Worm (Caenorhabditis elegans) whole organism, mixed stage, embryonic: ENCODE results near the gene C39H7.4.

Experiments
- bed-3 ChIP-seq: fragments of 200-800 bp; sonication (Bioruptor generic); optimal IDR thresholded peaks from 3 replicates; lab custom pipeline; 2018; ENCODE audit warnings: mild to moderate bottlenecking, missing genetic modification characterization, moderate library complexity, missing compliant biosample characterization
- blmp-1 ChIP-seq: fragments of 150-350 bp; optimal IDR thresholded peaks from 2 replicates; lab custom pipeline; 2014; ENCODE audit warnings: missing biosample characterization, missing genetic modification characterization
- ceh-39 ChIP-seq: fragments of 150-350 bp; optimal IDR thresholded peaks from 2 replicates; lab custom pipeline; 2014; ENCODE audit warnings: missing biosample characterization, missing genetic modification characterization
- ceh-43 ChIP-seq: fragments of 200-800 bp; sonication (Bioruptor generic); optimal IDR thresholded peaks from 2 replicates; lab custom pipeline; 2018; ENCODE audit warnings: mild to moderate bottlenecking, missing genetic modification characterization, moderate library complexity, missing compliant biosample characterization
- ceh-83 ChIP-seq: fragments of 200-800 bp; sonication (Bioruptor generic); optimal IDR thresholded peaks from 2 replicates; lab custom pipeline; 2018; ENCODE audit warnings: mild to moderate bottlenecking, missing genetic modification characterization, missing compliant biosample characterization
- ces-1 ChIP-seq: fragments of 150-350 bp; optimal IDR thresholded peaks from 2 replicates; lab custom pipeline; 2014; ENCODE audit warnings: missing biosample characterization, missing genetic modification reagents, missing genetic modification characterization
- cnd-1 ChIP-seq: fragments of 200-800 bp; sonication (Bioruptor generic); optimal IDR thresholded peaks from 2 replicates; lab custom pipeline; 2018; ENCODE audit warnings: mild to moderate bottlenecking, missing genetic modification characterization, missing compliant biosample characterization
- drap-1 ChIP-seq: fragments of 200-800 bp; sonication (Bioruptor generic); optimal IDR thresholded peaks from 3 replicates; lab custom pipeline; 2018; ENCODE audit warnings: mild to moderate bottlenecking, missing genetic modification characterization, missing compliant biosample characterization
- elt-1 ChIP-seq: sonication (generic microtip); optimal IDR thresholded peaks from 2 replicates; lab custom pipeline; 2017; ENCODE audit warnings: missing genetic modification characterization, mild to moderate bottlenecking, missing compliant biosample characterization, antibody characterized with exemption, moderate library complexity, borderline replicate concordance; ENCODE audit not compliant: insufficient read depth
- elt-3 ChIP-seq: fragments of 150-350 bp; optimal IDR thresholded peaks from 2 replicates; lab custom pipeline; 2014; ENCODE audit warnings: missing biosample characterization, missing genetic modification characterization
- ham-2 ChIP-seq: fragments of 200-800 bp; sonication (Bioruptor generic); optimal IDR thresholded peaks from 2 replicates; lab custom pipeline; 2018; ENCODE audit warnings: mild to moderate bottlenecking, missing genetic modification characterization, missing compliant biosample characterization
- hlh-1 ChIP-seq: fragments of 150-350 bp; optimal IDR thresholded peaks from 2 replicates; lab custom pipeline; 2014; ENCODE audit warnings: missing biosample characterization, missing genetic modification reagents, missing genetic modification characterization
- lin-13 ChIP-seq: fragments of 150-350 bp; optimal IDR thresholded peaks from 2 replicates; lab custom pipeline; 2014; ENCODE audit warnings: missing biosample characterization, missing genetic modification characterization
- lin-32 ChIP-seq: fragments of 200-800 bp; sonication (Bioruptor generic); optimal IDR thresholded peaks from 2 replicates; lab custom pipeline; 2018; ENCODE audit warnings: mild to moderate bottlenecking, missing genetic modification characterization, missing compliant biosample characterization
- lsy-2 ChIP-seq: fragments of 150-350 bp; optimal IDR thresholded peaks from 2 replicates; lab custom pipeline; 2014; ENCODE audit warnings: missing biosample characterization, missing genetic modification characterization
- mab-5 ChIP-seq: fragments of 150-350 bp; optimal IDR thresholded peaks from 2 replicates; lab custom pipeline; 2014; ENCODE audit warnings: missing biosample characterization, missing genetic modification characterization
- mep-1 ChIP-seq: fragments of 150-350 bp; optimal IDR thresholded peaks from 2 replicates; lab custom pipeline; 2017; ENCODE audit warnings: missing biosample characterization, missing genetic modification reagents, missing genetic modification characterization, inconsistent platforms
- mls-2 ChIP-seq: sonication (generic microtip); optimal IDR thresholded peaks from 2 replicates; lab custom pipeline; 2016; ENCODE audit warnings: mild to moderate bottlenecking, missing genetic modification characterization, moderate library complexity, missing compliant biosample characterization
- nhr-12 ChIP-seq: fragments of 150-350 bp; optimal IDR thresholded peaks from 2 replicates; lab custom pipeline; 2014; ENCODE audit warnings: missing biosample characterization, missing genetic modification characterization
- nhr-2 ChIP-seq: fragments of 150-350 bp; optimal IDR thresholded peaks from 2 replicates; lab custom pipeline; 2014; ENCODE audit warnings: missing biosample characterization, missing genetic modification characterization
- nhr-237 ChIP-seq: fragments of 150-350 bp; optimal IDR thresholded peaks from 2 replicates; lab custom pipeline; 2014; ENCODE audit warnings: missing biosample characterization, missing genetic modification characterization
- pha-4 ChIP-seq: fragments of 150-350 bp; optimal IDR thresholded peaks from 2 replicates; lab custom pipeline; 2018; ENCODE audit warnings: missing biosample characterization, missing genetic modification reagents, missing genetic modification characterization
- sem-2 ChIP-seq: fragments of 200-800 bp; sonication (Bioruptor generic); optimal IDR thresholded peaks from 2 replicates; lab custom pipeline; 2018; ENCODE audit warnings: mild to moderate bottlenecking, missing genetic modification characterization, missing compliant biosample characterization
- sptf-1 ChIP-seq: sonication (generic microtip); optimal IDR thresholded peaks from 2 replicates; lab custom pipeline; 2017; ENCODE audit warnings: mild to moderate bottlenecking, missing genetic modification characterization, moderate library complexity, missing compliant biosample characterization
- tbx-8 ChIP-seq: fragments of 200-800 bp; sonication (Bioruptor generic); optimal IDR thresholded peaks from 2 replicates; lab custom pipeline; 2018; ENCODE audit warnings: mild to moderate bottlenecking, missing genetic modification characterization, moderate library complexity, missing compliant biosample characterization
- unc-120 ChIP-seq: sonication (generic microtip); optimal IDR thresholded peaks from 2 replicates; lab custom pipeline; 2017; ENCODE audit warnings: missing genetic modification characterization, missing compliant biosample characterization; ENCODE audit not compliant: poor library complexity, severe bottlenecking
- unc-39 ChIP-seq: fragments of 150-350 bp; optimal IDR thresholded peaks from 2 replicates; lab custom pipeline; 2014; ENCODE audit warnings: missing biosample characterization, missing genetic modification characterization
- unc-62 ChIP-seq: fragments of 150-350 bp; optimal IDR thresholded peaks from 2 replicates; lab custom pipeline; 2014; ENCODE audit warnings: missing biosample characterization, missing genetic modification reagents, missing genetic modification characterization
- zip-8 ChIP-seq: fragments of 150-350 bp; optimal IDR thresholded peaks from 2 replicates; lab custom pipeline; 2014; ENCODE audit warnings: missing biosample characterization, missing genetic modification characterization
- ztf-11 ChIP-seq: fragments of 150-350 bp; optimal IDR thresholded peaks from 2 replicates; lab custom pipeline; 2014; ENCODE audit warnings: missing biosample characterization, missing genetic modification characterization

The C39H7.4 gene

ce11 chrIV:5591134-5591533, 23.3 kb downstream of the C39H7.4 start:
- TF ChIP-seq ceh-83 (GFP tag; lab: Kevin White, UChicago) (no peak), bed-3 (GFP tag; lab: Kevin White, UChicago) (no peak), nhr-237 (tag; lab: Kevin White, UChicago) (no peak), ceh-43 (no peak), unc-62 (GFP tag; lab: Kevin White, UChicago) (peak; percentile 3)
- TF ChIP-seq, all 35 proteins: peak for 1

- TF ChIP-seq ham-2 (GFP tag; lab: Kevin White, UChicago) (no peak), ces-1 (GFP tag; lab: Kevin White, UChicago) (no peak), sem-2 (GFP tag; lab: Kevin White, UChicago) (no peak), nhr-2 (tag; lab: Kevin White, UChicago) (no peak), lsy-2 (no peak), tbx-8 (GFP tag; lab: Kevin White, UChicago) (no peak), ztf-11 (no peak), mls-2 (tag; lab: Kevin White, UChicago) (no peak)
Measured at ce11 chrIV:5590120-5590519, 24.3 kb downstream of the C39H7.4 start.

- TF ChIP-seq hlh-1, result no peak
- no peak for TF ChIP-seq unc-62 (GFP tag; lab: Kevin White, UChicago)
- TF ChIP-seq lin-32, result no peak
- TF ChIP-seq drap-1 (GFP tag; lab: Kevin White, UChicago), result no peak
- TF ChIP-seq ces-1 (GFP tag; lab: Kevin White, UChicago), result no peak
- no peak for TF ChIP-seq ceh-43
- TF ChIP-seq nhr-12 (tag; lab: Kevin White, UChicago), result no peak
- TF ChIP-seq lin-13, result no peak
- no peak for TF ChIP-seq blmp-1 (tag; lab: Kevin White, UChicago)
- TF ChIP-seq unc-39 (tag; lab: Kevin White, UChicago), result no peak
- TF ChIP-seq ztf-11, result no peak
- no peak for TF ChIP-seq nhr-2 (tag; lab: Kevin White, UChicago)
Measured at ce11 chrIV:5587964-5588860, 26.2 kb downstream of the C39H7.4 start.

- no peak for TF ChIP-seq ceh-83 (GFP tag; lab: Kevin White, UChicago)
- TF ChIP-seq unc-39 (tag; lab: Kevin White, UChicago), result no peak
- no peak for TF ChIP-seq mls-2 (tag; lab: Kevin White, UChicago)
- TF ChIP-seq cnd-1, result no peak
- no peak for TF ChIP-seq lin-13
- TF ChIP-seq nhr-237 (tag; lab: Kevin White, UChicago), result no peak
- TF ChIP-seq nhr-12 (tag; lab: Kevin White, UChicago), result no peak
- no peak for TF ChIP-seq zip-8 (tag; lab: Kevin White, UChicago)
- TF ChIP-seq blmp-1 (tag; lab: Kevin White, UChicago), result no peak
- TF ChIP-seq sptf-1 (tag; lab: Kevin White, UChicago), result no peak
- TF ChIP-seq ceh-43, result no peak
- TF ChIP-seq sem-2 (GFP tag; lab: Kevin White, UChicago), result no peak
- TF ChIP-seq drap-1 (GFP tag; lab: Kevin White, UChicago), result no peak
Measured at ce11 chrIV:5586320-5586720, 28.1 kb downstream of the C39H7.4 start.

ce11 chrIV:5584384-5584783, 30.0 kb downstream of the C39H7.4 start, which contains the start of gene fkh-7:
TSS of gene fkh-7 (plus strand) at chrIV:5584684.
- no peak for TF ChIP-seq ceh-83 (GFP tag; lab: Kevin White, UChicago)
- TF ChIP-seq lin-13, result no peak
- no peak for TF ChIP-seq mep-1
- no peak for TF ChIP-seq nhr-12 (tag; lab: Kevin White, UChicago)
- TF ChIP-seq ham-2 (GFP tag; lab: Kevin White, UChicago), result no peak
- no peak for TF ChIP-seq elt-1 (tag; lab: Kevin White, UChicago)
- TF ChIP-seq ceh-39 (tag; lab: Kevin White, UChicago), result no peak
- no peak for TF ChIP-seq tbx-8 (GFP tag; lab: Kevin White, UChicago)
- no peak for TF ChIP-seq blmp-1 (tag; lab: Kevin White, UChicago)
- TF ChIP-seq elt-3 (tag; lab: Kevin White, UChicago), result no peak
- TF ChIP-seq zip-8 (tag; lab: Kevin White, UChicago), result no peak
- no peak for TF ChIP-seq mab-5
- no peak for TF ChIP-seq unc-120 (tag; lab: Kevin White, UChicago)
- TF ChIP-seq pha-4 (tag; lab: Kevin White, UChicago), result no peak
- no peak for TF ChIP-seq ztf-11
- no peak for TF ChIP-seq hlh-1
